Worm (Caenorhabditis elegans): ENCODE data around the gene F25E5.5.

DNA sequence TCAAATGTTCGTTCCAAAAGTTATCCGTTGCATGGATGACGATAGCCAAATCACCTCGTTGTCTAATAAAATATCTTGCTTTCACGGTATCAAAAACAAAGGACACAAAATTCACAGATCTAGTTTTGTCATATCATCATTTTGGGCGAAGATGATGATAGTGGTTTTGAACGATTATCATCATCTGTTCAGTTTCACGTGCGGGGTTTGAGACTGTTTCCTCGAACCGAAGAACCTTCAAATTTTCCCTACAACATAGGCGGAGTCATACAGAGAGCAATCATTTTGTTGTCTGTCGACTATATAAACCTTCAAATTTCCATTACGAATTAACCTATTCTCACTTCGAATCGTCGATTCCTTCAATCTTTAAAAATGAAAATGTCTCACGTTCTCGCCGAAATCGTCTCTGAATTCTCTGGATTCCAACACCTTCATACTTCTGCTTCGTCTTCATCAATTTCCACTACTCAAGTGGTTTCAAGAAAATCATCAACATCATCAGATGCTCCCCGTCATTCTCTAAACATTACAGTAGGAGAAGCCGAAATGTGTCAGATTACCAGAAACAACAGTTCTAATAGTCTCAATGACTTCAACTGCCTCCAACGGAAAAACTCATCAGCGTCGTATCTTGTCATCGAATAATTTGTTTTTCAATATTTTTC, 33.8 kb upstream of the F25E5.5 start, which contains the start of gene F18E3.11:
- TF ChIP-seq nhr-28 (tag; optimal IDR thresholded peaks at IDR 0.05) (no peak), mep-1 (tag; optimal IDR thresholded peaks at IDR 0.05) (no peak), flh-1 (GFP tag; optimal IDR thresholded peaks at IDR 0.05) (no peak), sem-2 (GFP tag; optimal IDR thresholded peaks at IDR 0.05) (no peak), nhr-76 (tag; optimal IDR thresholded peaks at IDR 0.05) (no peak), nhr-12 (tag; optimal IDR thresholded peaks at IDR 0.05) (no peak), zip-8 (tag; optimal IDR thresholded peaks at IDR 0.05) (no peak), mab-5 (tag; optimal IDR thresholded peaks at IDR 0.05) (no peak), pha-4 (tag; optimal IDR thresholded peaks at IDR 0.05) (no peak), unc-62 (GFP tag; optimal IDR thresholded peaks at IDR 0.05) (no peak), mls-2 (tag; optimal IDR thresholded peaks at IDR 0.05) (no peak), ztf-11 (tag; optimal IDR thresholded peaks at IDR 0.05) (no peak), ces-1 (GFP tag; optimal IDR thresholded peaks at IDR 0.05) (no peak), nhr-2 (tag; optimal IDR thresholded peaks at IDR 0.05) (no peak)
